Worm (Caenorhabditis elegans) whole organism, L1 larva: ENCODE results near the gene sumv-2.
"Not testable (repeated sequence)": the region's sequence is repeated elsewhere in the genome, so short reads cannot be mapped to it uniquely, and the experiment has no call there.

Experiments used
- C34B4.2 ChIP-seq: sonication (generic microtip); optimal IDR thresholded peaks from 2 replicates; lab custom pipeline; 2017; ENCODE audit warnings: mild to moderate bottlenecking, missing genetic modification characterization, missing compliant biosample characterization
- aly-2 ChIP-seq: fragments of 150-350 bp; optimal IDR thresholded peaks from 2 replicates; lab custom pipeline; 2014; ENCODE audit warnings: missing biosample characterization, missing genetic modification characterization
- blmp-1 ChIP-seq: fragments of 150-350 bp; optimal IDR thresholded peaks from 2 replicates; lab custom pipeline; 2014; ENCODE audit warnings: missing biosample characterization, missing genetic modification characterization
- fkh-10 ChIP-seq: sonication (generic microtip); optimal IDR thresholded peaks from 2 replicates; lab custom pipeline; 2017; ENCODE audit warnings: missing biosample characterization, missing genetic modification reagents, missing genetic modification characterization
- jun-1 ChIP-seq: fragments of 150-350 bp; optimal IDR thresholded peaks from 2 replicates; lab custom pipeline; 2014; ENCODE audit warnings: missing biosample characterization, missing genetic modification reagents, missing genetic modification characterization
- lin-15B ChIP-seq: fragments of 150-350 bp; sonication (generic microtip); optimal IDR thresholded peaks from 3 replicates; lab custom pipeline; 2014; ENCODE audit warnings: missing biosample characterization, missing genetic modification characterization
- lin-35 ChIP-seq, 2 experiments: fragments of 150-350 bp; optimal IDR thresholded peaks; 2 replicates each; lab custom pipeline; 2014; ENCODE audit warnings: missing biosample characterization in 2 of 2, missing genetic modification characterization in 2 of 2, missing genetic modification reagents in 2 of 2
- mdl-1 ChIP-seq, 2 experiments: fragments of 150-350 bp; optimal IDR thresholded peaks; 2 replicates each; lab custom pipeline; 2014 to 2017; ENCODE audit warnings: missing biosample characterization in 2 of 2, missing genetic modification characterization in 2 of 2, inconsistent platforms in 1 of 2

ce11 chrV:4573824-4574223 is 43.5 kb upstream of the sumv-2 start, which contains the start of gene hpo-39:
- not testable (repeated sequence) for TF ChIP-seq fkh-10 (GFP tag; lab: Kevin White, UChicago); aly-2 (tag; lab: Kevin White, UChicago); lin-35 (GFP tag; optimal IDR thresholded peaks at IDR 0.05; lab: Kevin White, UChicago); jun-1 (tag; lab: Kevin White, UChicago); C34B4.2 (tag; lab: Kevin White, UChicago); blmp-1; lin-15B (tag; lab: Kevin White, UChicago); mdl-1 (tag; optimal IDR thresholded peaks at IDR 0.05; lab: Kevin White, UChicago)
